Fruit fly (Drosophila melanogaster): ENCODE measurements around the gene beta-PheRS.

Gene beta-PheRS

DNA sequence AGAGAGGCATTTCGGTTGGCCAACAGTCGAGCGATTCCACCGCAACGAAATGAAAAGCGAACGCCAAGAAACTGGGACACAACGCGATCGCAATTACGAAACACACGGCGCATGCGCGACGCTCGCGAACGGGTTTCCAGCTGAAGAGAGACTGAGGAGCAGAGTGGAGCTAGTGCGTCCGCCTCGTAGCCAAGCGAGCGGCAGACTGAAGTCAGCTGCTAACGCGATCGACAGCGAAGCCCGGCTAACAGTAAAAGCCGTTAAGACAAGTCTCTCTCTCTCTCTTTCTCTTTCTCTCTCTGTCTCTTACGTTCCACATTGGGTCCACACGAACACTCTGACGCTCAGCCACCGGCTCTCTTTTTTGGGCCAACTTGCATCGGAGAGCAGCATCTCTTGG is 33.9 kb downstream of the beta-PheRS start, which contains the start of gene CG17786 (continued):
- TF ChIP-seq Sry-δ (GFP tag; optimal IDR thresholded peaks at IDR 0.05) (no peak), Hr3 (GFP tag; optimal IDR thresholded peaks at IDR 0.05) (no peak), odd (GFP tag; optimal IDR thresholded peaks at IDR 0.05) (peak; percentile 33), CG12744 (GFP tag; optimal IDR thresholded peaks at IDR 0.05) (no peak), CG12391 (tag; optimal IDR thresholded peaks at IDR 0.05) (peak; percentile 0), CG32532 (GFP tag; IDR thresholded peaks at IDR 0.05) (0 out of 2 replicates have a peak, but pooled peaks have one; percentile 18), CG1233 (GFP tag; optimal IDR thresholded peaks at IDR 0.05) (no peak), Dek (tag; optimal IDR thresholded peaks at IDR 0.05) (no peak), Hmr (GFP tag; optimal IDR thresholded peaks at IDR 0.05) (peak; percentile 8), CrebB (tag; optimal IDR thresholded peaks at IDR 0.05) (peak; percentile 17), Blimp-1 (GFP tag; optimal IDR thresholded peaks at IDR 0.05) (peak; percentile 85), Mes4 (GFP tag; optimal IDR thresholded peaks at IDR 0.05) (no peak), mld (GFP tag; IDR thresholded peaks at IDR 0.05; ENCODE audit: partially characterized antibody) (no peak), trem (tag; optimal IDR thresholded peaks at IDR 0.05) (no peak), pb (GFP tag; optimal IDR thresholded peaks at IDR 0.05) (no peak), CG1647 (GFP tag; optimal IDR thresholded peaks at IDR 0.05) (no peak), so (GFP tag; IDR thresholded peaks at IDR 0.05) (peak; percentile 43; the same call in 1 of the 3 replicates), danr (GFP tag; IDR thresholded peaks at IDR 0.05) (no peak), CG4730 (GFP tag; IDR thresholded peaks at IDR 0.05) (no peak), CG13287 (GFP tag; IDR thresholded peaks at IDR 0.05; ENCODE audit: partially characterized antibody) (peak; percentile 64), oc (tag; optimal IDR thresholded peaks at IDR 0.05) (peak; percentile 42), HLH4C (GFP tag; IDR thresholded peaks at IDR 0.05; ENCODE audit: partially characterized antibody) (no peak), otp (GFP tag; IDR thresholded peaks at IDR 0.05) (peak; percentile 36; the same call in 1 of the 3 replicates), yki (optimal IDR thresholded peaks at IDR 0.05) (no peak), CG12299 (tag; optimal IDR thresholded peaks at IDR 0.05) (no peak), knrl (GFP tag; IDR thresholded peaks at IDR 0.05; ENCODE audit: partially characterized antibody) (0 out of 3 replicates have a peak, but pooled peaks have one; percentile 25), CG1832 (GFP tag; optimal IDR thresholded peaks at IDR 0.05) (peak; percentile 54), aop (GFP tag; IDR thresholded peaks at IDR 0.05) (no peak), CG7556 (GFP tag; optimal IDR thresholded peaks at IDR 0.05) (no peak), Ptx1 (GFP tag; IDR thresholded peaks at IDR 0.05) (no peak), cwo (GFP tag; optimal IDR thresholded peaks at IDR 0.05) (peak; percentile 2), CG17385 (GFP tag; optimal IDR thresholded peaks at IDR 0.05) (peak; percentile 17), MBD-R2 (GFP tag; IDR thresholded peaks at IDR 0.05) (peak; percentile 21; the same call in 1 of the 2 replicates), zen (tag; optimal IDR thresholded peaks at IDR 0.05) (no peak), NFAT (GFP tag; IDR thresholded peaks at IDR 0.05) (no peak), CG6765 (GFP tag; optimal IDR thresholded peaks at IDR 0.05) (peak; percentile 14), exex (tag; optimal IDR thresholded peaks at IDR 0.05) (no peak), Nf-YC (tag; optimal IDR thresholded peaks at IDR 0.05) (peak; percentile 9), repo (GFP tag; optimal IDR thresholded peaks at IDR 0.05) (no peak), hb (GFP tag; IDR thresholded peaks at IDR 0.05; ENCODE audit: partially characterized antibody) (no peak), Dfd (GFP tag; optimal IDR thresholded peaks at IDR 0.05) (no peak), CG11695 (GFP tag; IDR thresholded peaks at IDR 0.05) (no peak), MTF-1 (GFP tag; optimal IDR thresholded peaks at IDR 0.05; ENCODE audit: borderline replicate concordance) (no peak), zen2 (GFP tag; IDR thresholded peaks at IDR 0.05; ENCODE audit: partially characterized antibody) (peak; percentile 35; the same call in 1 of the 3 replicates), hbn (GFP tag; IDR thresholded peaks at IDR 0.05; ENCODE audit: partially characterized antibody) (0 out of 2 replicates have a peak, but pooled peaks have one; percentile 29), CG15269 (tag; optimal IDR thresholded peaks at IDR 0.05) (no peak), CG13296 (GFP tag; optimal IDR thresholded peaks at IDR 0.05) (peak; percentile 3), stc (GFP tag; IDR thresholded peaks at IDR 0.05) (no peak), Antp (GFP tag; optimal IDR thresholded peaks at IDR 0.05) (peak; percentile 13), CG7963 (GFP tag; IDR thresholded peaks at IDR 0.05; ENCODE audit: partially characterized antibody) (no peak)

All from whole organism, embryonic.